Fruit fly (Drosophila melanogaster): Measurements from ENCODE around the gene Rcd4.
A peak's percentile ranks its signal among the peaks of the same experiment; 100 is the strongest.

Gene Rcd4

DNA sequence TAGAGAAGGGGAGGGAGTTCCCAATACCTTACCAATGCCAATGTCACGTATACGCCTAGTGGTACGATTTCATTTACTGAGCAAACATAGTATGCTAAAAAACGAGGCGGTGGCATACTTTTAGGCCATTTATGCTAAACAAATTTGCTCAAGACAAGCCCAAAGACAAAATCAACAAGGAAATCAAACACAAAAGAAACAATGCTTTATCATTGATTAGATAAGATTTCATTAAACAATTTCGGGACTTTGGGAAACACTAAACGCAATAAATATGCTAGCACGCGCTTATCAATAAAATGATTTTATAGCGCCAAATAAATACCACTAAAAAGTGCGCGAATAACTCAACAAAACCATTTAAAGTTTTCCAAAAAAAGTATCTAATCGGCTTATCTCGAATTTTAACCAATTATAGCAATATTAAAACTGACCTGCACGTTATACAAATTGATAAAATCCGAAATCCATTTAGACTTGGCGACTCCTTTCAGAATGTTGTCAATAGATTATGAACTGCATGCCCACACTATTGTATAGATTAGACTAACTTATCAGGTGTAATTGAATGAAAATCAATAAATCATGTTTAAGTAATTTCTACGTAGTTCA lies 32.0 kb upstream of the Rcd4 start (continued):
- no peak; the same call in 1 of the 2 replicates for TF ChIP-seq ranshi (GFP tag; IDR thresholded peaks at IDR 0.05)
- TF ChIP-seq oc (tag; optimal IDR thresholded peaks at IDR 0.05) = no peak
- TF ChIP-seq Blimp-1 (GFP tag; optimal IDR thresholded peaks at IDR 0.05) = no peak
- no peak for TF ChIP-seq CG32532 (GFP tag; IDR thresholded peaks at IDR 0.05)
- TF ChIP-seq CG14860 (GFP tag; IDR thresholded peaks at IDR 0.05; ENCODE audit: partially characterized antibody) = no peak
- TF ChIP-seq Ravus (GFP tag; IDR thresholded peaks at IDR 0.05) = no peak
- no peak for TF ChIP-seq crol (GFP tag; IDR thresholded peaks at IDR 0.05)
- TF ChIP-seq CG9797 (GFP tag; optimal IDR thresholded peaks at IDR 0.05) = no peak
- TF ChIP-seq CG15479 (GFP tag; optimal IDR thresholded peaks at IDR 0.05) = no peak
- no peak for TF ChIP-seq GATAe (GFP tag; conservative IDR thresholded peaks at IDR 0.05)
- no peak for TF ChIP-seq hkb (optimal IDR thresholded peaks at IDR 0.05)
- TF ChIP-seq hkb (GFP tag; IDR thresholded peaks at IDR 0.05) = peak; percentile 72
- TF ChIP-seq H2.0 (GFP tag; IDR thresholded peaks at IDR 0.05) = 0 out of 2 replicates have a peak, but pooled peaks have one; percentile 8
- peak; percentile 36 for TF ChIP-seq schlank (tag; optimal IDR thresholded peaks at IDR 0.05)
- peak; percentile 32 for TF ChIP-seq CG3407 (GFP tag; optimal IDR thresholded peaks at IDR 0.05)
- peak; percentile 14 for TF ChIP-seq CG1529 (GFP tag; optimal IDR thresholded peaks at IDR 0.05)
- no peak for TF ChIP-seq CG11504 (tag; optimal IDR thresholded peaks at IDR 0.05)
- TF ChIP-seq salm (tag; optimal IDR thresholded peaks at IDR 0.05) = peak; percentile 39
- no peak for TF ChIP-seq C15 (GFP tag; IDR thresholded peaks at IDR 0.05)
- TF ChIP-seq CG7357 (GFP tag; IDR thresholded peaks at IDR 0.05) = no peak
- peak; percentile 62 for TF ChIP-seq gro (GFP tag; optimal IDR thresholded peaks at IDR 0.05)
- no peak for TF ChIP-seq bigmax (GFP tag; optimal IDR thresholded peaks at IDR 0.05)
- TF ChIP-seq wek (GFP tag; optimal IDR thresholded peaks at IDR 0.05) = peak; percentile 52
- no peak for TF ChIP-seq lola (GFP tag; optimal IDR thresholded peaks at IDR 0.05)
- peak; percentile 69 for TF ChIP-seq PHDP (tag; optimal IDR thresholded peaks at IDR 0.05)
- TF ChIP-seq emc (GFP tag; optimal IDR thresholded peaks at IDR 0.05) = no peak
- peak; percentile 49 for TF ChIP-seq B-H2 (GFP tag; optimal IDR thresholded peaks at IDR 0.05)
- no peak for TF ChIP-seq CG10959 (GFP tag; IDR thresholded peaks at IDR 0.05)
- no peak for TF ChIP-seq pum (GFP tag; optimal IDR thresholded peaks at IDR 0.05)
- peak; percentile 22 for TF ChIP-seq CG31365 (tag; optimal IDR thresholded peaks at IDR 0.05)
- no peak for TF ChIP-seq CG17186 (GFP tag; optimal IDR thresholded peaks at IDR 0.05)
- no peak for TF ChIP-seq tio (GFP tag; optimal IDR thresholded peaks at IDR 0.05)
- TF ChIP-seq CG8765 (GFP tag; IDR thresholded peaks at IDR 0.05) = no peak
- TF ChIP-seq peb (GFP tag; IDR thresholded peaks at IDR 0.05) = no peak
- no peak for TF ChIP-seq CG30020 (tag; optimal IDR thresholded peaks at IDR 0.05)
- no peak for TF ChIP-seq CG8281 (tag; optimal IDR thresholded peaks at IDR 0.05)
- no peak for TF ChIP-seq zen2 (GFP tag; IDR thresholded peaks at IDR 0.05; ENCODE audit: partially characterized antibody)
- no peak for TF ChIP-seq tin (GFP tag; optimal IDR thresholded peaks at IDR 0.05)
- no peak for TF ChIP-seq br (optimal IDR thresholded peaks at IDR 0.05)
- no peak for TF ChIP-seq CG10462 (GFP tag; optimal IDR thresholded peaks at IDR 0.05)
- TF ChIP-seq CrebB (tag; optimal IDR thresholded peaks at IDR 0.05) = peak; percentile 71
- no peak for TF ChIP-seq ro (GFP tag; IDR thresholded peaks at IDR 0.05)
- no peak for TF ChIP-seq usp (GFP tag; optimal IDR thresholded peaks at IDR 0.05)
- no peak for TF ChIP-seq fd102C (GFP tag; optimal IDR thresholded peaks at IDR 0.05)
- TF ChIP-seq row (GFP tag; IDR thresholded peaks at IDR 0.05) = no peak
- peak; percentile 7; the same call in 1 of the 3 replicates for TF ChIP-seq CG11695 (GFP tag; IDR thresholded peaks at IDR 0.05)
- TF ChIP-seq CG14050 (GFP tag; IDR thresholded peaks at IDR 0.05) = no peak; the same call in 2 of the 3 replicates
- TF ChIP-seq D (optimal IDR thresholded peaks at IDR 0.05) = no peak
- TF ChIP-seq D (GFP tag; optimal IDR thresholded peaks at IDR 0.05) = no peak
- TF ChIP-seq CG6654 (GFP tag; optimal IDR thresholded peaks at IDR 0.05) = no peak
- no peak for TF ChIP-seq pan (optimal IDR thresholded peaks at IDR 0.05)
- peak in 1 of 2 experiments; percentile 35 for TF ChIP-seq pan (GFP tag; optimal IDR thresholded peaks at IDR 0.05 in 1 of 2, IDR thresholded peaks at IDR 0.05 in 1 of 2)

Data from whole organism, embryonic.